Worm (Caenorhabditis elegans) whole organism, midembryonic: ENCODE measurements around the gene clc-19.

Source experiments
- T22C8.4 ChIP-seq: fragments of 200-800 bp; sonication (Bioruptor generic); IDR thresholded peaks from 2 replicates; pipeline ENCODE4 v1.3.6; 2022; ENCODE audit warnings: missing genetic modification characterization, missing compliant biosample characterization
- cog-1 ChIP-seq: sonication (generic microtip); optimal IDR thresholded peaks from 2 replicates; lab custom pipeline; 2016; ENCODE audit warnings: missing genetic modification characterization, missing compliant biosample characterization
- flt-1 ChIP-seq: fragments of 200-800 bp; sonication (Bioruptor generic); IDR thresholded peaks from 2 replicates; pipeline ENCODE4 v1.3.6; 2022; ENCODE audit warnings: missing genetic modification characterization, missing compliant biosample characterization
- klf-2 ChIP-seq: fragments of 200-800 bp; sonication (Bioruptor generic); conservative IDR thresholded peaks from 2 replicates; pipeline ENCODE4 v1.3.6; 2022; ENCODE audit warnings: missing genetic modification reagents, missing genetic modification characterization, missing compliant biosample characterization
- med-1 ChIP-seq: sonication (generic microtip); optimal IDR thresholded peaks from 2 replicates; lab custom pipeline; 2017; ENCODE audit warnings: missing genetic modification characterization, mild to moderate bottlenecking, missing compliant biosample characterization, antibody characterized with exemption, missing genetic modification reagents; ENCODE audit not compliant: insufficient read depth
- ref-1 ChIP-seq: fragments of 200-800 bp; sonication (Bioruptor generic); conservative IDR thresholded peaks from 2 replicates; pipeline ENCODE4 v1.3.6; 2022; ENCODE audit warnings: missing genetic modification reagents, missing genetic modification characterization, missing compliant biosample characterization
- tab-1 ChIP-seq: fragments of 200-800 bp; sonication (Bioruptor generic); IDR thresholded peaks from 2 replicates; pipeline ENCODE4 v1.3.6; 2022; ENCODE audit warnings: missing genetic modification characterization, missing compliant biosample characterization
- ztf-23 ChIP-seq: fragments of 200-800 bp; sonication (Bioruptor generic); IDR thresholded peaks from 2 replicates; pipeline ENCODE4 v1.3.6; 2022; ENCODE audit warnings: missing genetic modification reagents, missing genetic modification characterization, missing compliant biosample characterization
- ztf-29 ChIP-seq: fragments of 200-800 bp; sonication (Bioruptor generic); IDR thresholded peaks from 2 replicates; pipeline ENCODE4 v1.3.6; 2022; ENCODE audit warnings: missing genetic modification reagents, missing genetic modification characterization, missing compliant biosample characterization

The clc-19 gene

DNA sequence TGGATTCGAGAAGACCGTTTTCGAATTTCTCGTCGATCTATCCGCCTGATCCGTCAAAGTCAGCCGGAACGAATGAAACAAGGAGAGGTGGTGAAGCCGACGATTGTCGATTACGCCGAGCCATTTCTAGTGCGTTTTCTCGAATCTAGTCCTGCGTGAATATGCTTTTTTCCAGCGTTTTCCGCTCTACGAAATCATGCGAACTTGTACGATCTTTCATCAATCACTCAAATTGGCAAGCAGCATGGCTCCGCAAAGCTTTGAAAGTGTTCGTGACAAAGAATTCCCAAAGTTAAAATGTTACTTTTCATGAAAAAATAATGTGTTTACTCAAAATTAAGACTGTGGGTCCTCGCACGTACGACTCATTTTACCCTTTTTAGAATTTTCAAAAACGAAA lies 23.5 kb upstream of the clc-19 start:
- no peak for TF ChIP-seq tab-1 (GFP tag; lab: Robert Waterston, UW)
- no peak for TF ChIP-seq cog-1
- TF ChIP-seq med-1, result no peak
- no peak for TF ChIP-seq ztf-29
- no peak for TF ChIP-seq flt-1 (GFP tag; lab: Robert Waterston, UW)
- TF ChIP-seq klf-2 (GFP tag; lab: Robert Waterston, UW), result no peak
- TF ChIP-seq ref-1 (GFP tag; lab: Robert Waterston, UW), result no peak

DNA sequence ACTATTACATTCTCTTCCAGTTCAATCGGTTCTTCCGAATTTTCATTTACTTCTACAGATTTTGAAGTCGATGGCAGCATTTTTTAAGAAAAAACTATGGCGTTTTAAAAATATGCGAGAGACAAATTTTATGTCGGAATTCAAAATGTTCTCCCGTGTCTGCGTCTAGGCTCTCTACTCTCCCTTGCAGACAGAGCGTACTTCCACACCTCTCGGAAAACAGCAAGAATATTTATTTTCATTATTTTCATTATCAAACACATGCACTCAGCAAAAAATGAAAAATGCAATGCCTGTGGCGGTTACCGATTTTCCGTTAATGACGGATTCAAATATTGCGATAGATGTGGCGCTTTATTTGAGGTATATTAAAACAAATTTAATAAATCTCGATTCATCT lies 22.2 kb upstream of the clc-19 start, which contains the start of the genes ztf-18 and F23H11.2:
Gene ztf-18 (minus strand): TSS at position 188 of the 400 bp plus-strand sequence.
Gene F23H11.2 (plus strand): TSS at position 223 of the 400 bp plus-strand sequence.
- TF ChIP-seq T22C8.4 (GFP tag; lab: Robert Waterston, UW) (no peak), ztf-23 (GFP tag; lab: Robert Waterston, UW) (no peak), cog-1 (no peak), flt-1 (GFP tag; lab: Robert Waterston, UW) (no peak), med-1 (no peak), klf-2 (GFP tag; lab: Robert Waterston, UW) (no peak), tab-1 (GFP tag; lab: Robert Waterston, UW) (no peak), ref-1 (GFP tag; lab: Robert Waterston, UW) (no peak), ztf-29 (no peak)

DNA sequence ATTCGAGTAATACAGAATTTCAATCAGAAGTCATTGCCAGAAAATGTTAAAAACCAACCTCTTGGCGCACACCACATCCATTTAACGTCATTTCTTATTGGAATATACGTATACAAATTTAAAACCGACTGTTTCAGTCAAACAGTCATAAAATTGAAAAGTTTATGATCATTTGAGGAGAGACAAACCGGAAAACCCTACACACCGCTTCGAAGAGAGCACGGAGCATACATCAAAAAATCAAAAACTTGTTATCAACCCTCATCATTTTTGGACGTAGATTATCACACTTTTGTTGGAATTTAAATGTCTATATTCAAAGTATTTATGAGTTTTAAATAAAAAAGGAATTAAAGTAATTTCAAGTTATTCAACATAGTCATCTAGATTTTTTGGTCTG lies 17.6 kb upstream of the clc-19 start, which contains the start of gene T24C4.10:
Gene T24C4.10 (minus strand): TSS at position 230 of the 400 bp plus-strand sequence.
- TF ChIP-seq klf-2 (GFP tag; lab: Robert Waterston, UW), result no peak
- TF ChIP-seq T22C8.4 (GFP tag; lab: Robert Waterston, UW), result no peak
- no peak for TF ChIP-seq flt-1 (GFP tag; lab: Robert Waterston, UW)

DNA sequence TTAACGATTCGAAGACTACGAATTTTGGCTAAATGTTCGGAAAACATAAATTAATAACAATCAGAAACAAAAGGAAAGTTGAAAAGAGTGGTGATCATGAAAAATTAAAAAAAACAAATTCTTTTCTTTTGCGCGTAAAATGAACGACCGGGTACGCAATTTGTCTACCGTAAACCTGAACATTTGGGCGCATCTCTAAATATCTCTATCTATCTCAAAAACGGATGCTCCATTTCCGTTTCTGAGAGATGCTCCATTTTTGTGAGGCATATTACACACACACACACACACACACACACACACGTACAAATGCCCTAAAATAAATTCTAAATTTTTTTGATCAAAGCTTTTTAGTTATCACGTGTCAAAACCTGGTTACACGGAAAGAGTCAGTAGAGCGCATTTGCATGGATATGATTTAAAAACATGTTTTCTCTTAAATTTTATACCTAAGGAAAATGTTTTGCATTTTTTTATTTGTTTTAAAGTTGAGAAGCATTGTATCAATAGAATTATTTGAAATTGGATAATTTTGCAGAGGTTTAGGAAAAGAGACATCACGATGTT lies 15.7 kb upstream of the clc-19 start:
- no peak for TF ChIP-seq T22C8.4 (GFP tag; lab: Robert Waterston, UW)
- no peak for TF ChIP-seq ztf-23 (GFP tag; lab: Robert Waterston, UW)
- no peak for TF ChIP-seq med-1
- TF ChIP-seq tab-1 (GFP tag; lab: Robert Waterston, UW), result no peak
- TF ChIP-seq ztf-29, result no peak
- no peak for TF ChIP-seq cog-1
- no peak for TF ChIP-seq ref-1 (GFP tag; lab: Robert Waterston, UW)
- no peak for TF ChIP-seq klf-2 (GFP tag; lab: Robert Waterston, UW)
- no peak for TF ChIP-seq flt-1 (GFP tag; lab: Robert Waterston, UW)

DNA sequence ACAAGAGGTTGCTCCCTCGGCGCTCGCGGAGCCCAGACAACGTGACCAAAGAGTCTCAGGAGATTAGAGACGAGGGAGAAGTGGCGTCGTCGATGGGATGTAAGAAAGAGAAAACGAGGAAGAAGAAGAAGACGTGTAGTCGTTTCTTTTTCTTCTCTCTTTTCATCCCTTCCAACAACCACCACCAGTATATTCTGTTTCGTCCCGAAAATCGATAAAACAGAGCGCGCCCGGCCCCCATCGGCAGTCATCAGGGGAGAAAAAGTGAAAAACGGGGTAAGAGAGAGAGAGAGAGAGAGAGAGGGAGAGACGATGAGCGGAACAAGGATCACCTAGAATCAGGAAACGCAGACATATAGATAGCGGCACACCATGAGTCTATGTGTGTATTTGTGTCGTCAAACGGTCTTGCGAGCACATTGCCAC lies 14.5 kb upstream of the clc-19 start:
- TF ChIP-seq ref-1 (GFP tag; lab: Robert Waterston, UW) (no peak), flt-1 (GFP tag; lab: Robert Waterston, UW) (0 out of 2 replicates have a peak, but pooled peaks have one; percentile 34), cog-1 (peak; percentile 75), T22C8.4 (GFP tag; lab: Robert Waterston, UW) (peak; percentile 90)

DNA sequence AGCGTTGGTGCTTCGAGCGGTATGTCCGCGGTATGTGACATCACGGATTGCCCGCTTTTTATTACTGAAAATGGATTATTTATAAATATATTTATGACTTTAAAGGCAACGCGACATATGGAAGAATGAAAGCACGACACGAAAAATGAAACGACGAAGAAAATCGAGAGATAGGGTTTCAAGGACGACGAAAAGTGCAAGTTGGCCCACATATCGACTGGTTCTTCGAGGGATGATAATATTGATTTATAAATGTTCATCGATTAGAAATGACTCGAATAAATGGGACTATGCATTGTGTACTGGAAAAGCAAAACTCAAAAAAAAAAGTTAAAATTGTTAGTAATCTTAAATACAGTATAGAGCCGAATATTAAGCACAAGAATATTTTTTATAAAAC lies 13.4 kb upstream of the clc-19 start, which contains the start of gene zer-1:
Gene zer-1 (minus strand): TSS at position 68 of the 400 bp plus-strand sequence.
- no peak for TF ChIP-seq flt-1 (GFP tag; lab: Robert Waterston, UW)
- TF ChIP-seq cog-1, result no peak
- TF ChIP-seq ztf-23 (GFP tag; lab: Robert Waterston, UW), result no peak
- no peak for TF ChIP-seq ref-1 (GFP tag; lab: Robert Waterston, UW)
- no peak for TF ChIP-seq tab-1 (GFP tag; lab: Robert Waterston, UW)
- TF ChIP-seq klf-2 (GFP tag; lab: Robert Waterston, UW), result no peak
- TF ChIP-seq T22C8.4 (GFP tag; lab: Robert Waterston, UW), result no peak
- TF ChIP-seq ztf-29, result no peak
- no peak for TF ChIP-seq med-1

DNA sequence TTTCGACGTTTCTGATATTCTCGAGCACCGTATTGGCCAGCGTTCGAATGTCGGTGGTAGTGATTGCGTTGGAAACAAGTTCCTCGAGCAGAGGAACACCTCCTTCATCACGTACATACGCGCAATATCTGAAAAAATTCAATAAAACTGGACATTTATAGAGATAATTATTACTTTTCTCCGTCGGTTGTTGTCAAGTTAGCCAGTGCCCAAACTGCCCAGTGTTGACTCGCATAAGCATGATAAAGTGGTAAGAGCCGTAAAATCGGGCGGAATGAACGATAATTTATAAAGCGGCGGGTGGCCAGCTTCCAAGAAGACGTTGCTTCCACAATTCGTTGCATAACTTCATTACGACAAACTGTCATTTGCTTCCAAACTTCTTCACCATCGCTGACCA lies 10.2 kb upstream of the clc-19 start:
- TF ChIP-seq flt-1 (GFP tag; lab: Robert Waterston, UW) (no peak), klf-2 (GFP tag; lab: Robert Waterston, UW) (no peak), ref-1 (GFP tag; lab: Robert Waterston, UW) (no peak), ztf-29 (no peak), T22C8.4 (GFP tag; lab: Robert Waterston, UW) (no peak), ztf-23 (GFP tag; lab: Robert Waterston, UW) (no peak), cog-1 (no peak), tab-1 (GFP tag; lab: Robert Waterston, UW) (no peak), med-1 (no peak)

DNA sequence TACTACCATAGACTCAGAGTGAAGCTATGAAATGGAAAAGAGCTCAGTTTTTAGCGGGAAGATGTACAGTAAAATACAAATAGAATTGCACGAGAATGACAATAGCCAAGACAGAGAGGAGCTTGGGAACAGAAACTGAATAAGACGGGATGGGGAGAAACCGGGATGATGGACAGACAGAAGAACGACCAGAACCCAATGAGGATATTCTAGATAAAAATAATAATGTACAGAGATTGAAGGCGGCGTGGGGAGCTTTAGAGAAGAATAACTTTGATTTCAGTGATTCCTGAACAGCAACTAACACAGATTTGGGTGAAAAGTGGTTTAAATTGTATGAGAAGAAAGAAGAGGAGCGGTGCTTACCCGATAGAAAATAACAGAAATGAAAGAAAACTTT lies 8.1 kb upstream of the clc-19 start:
- no peak for TF ChIP-seq klf-2 (GFP tag; lab: Robert Waterston, UW)
- no peak for TF ChIP-seq ref-1 (GFP tag; lab: Robert Waterston, UW)
- TF ChIP-seq med-1, result no peak
- TF ChIP-seq flt-1 (GFP tag; lab: Robert Waterston, UW), result no peak
- no peak for TF ChIP-seq T22C8.4 (GFP tag; lab: Robert Waterston, UW)
- no peak for TF ChIP-seq cog-1
- no peak for TF ChIP-seq tab-1 (GFP tag; lab: Robert Waterston, UW)

DNA sequence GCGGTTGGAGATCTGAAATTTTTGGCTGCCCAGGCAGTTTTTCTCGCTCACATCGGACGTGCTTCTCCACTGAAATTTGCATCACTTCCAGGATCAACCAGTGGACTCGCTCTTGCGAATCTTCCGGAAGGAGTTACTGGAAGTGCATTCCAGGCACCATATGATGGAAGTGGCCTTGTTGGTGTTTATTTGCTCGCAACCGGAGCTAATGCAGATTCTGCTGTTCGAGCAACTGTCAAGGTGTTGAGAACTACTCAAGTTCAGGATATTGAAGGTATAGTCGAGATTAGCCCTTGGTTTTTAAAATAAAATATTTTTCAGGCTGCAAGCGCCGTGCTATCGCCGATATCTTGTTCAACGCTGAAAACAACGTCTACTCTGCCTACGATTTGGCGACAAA lies 7.5 kb upstream of the clc-19 start:
- TF ChIP-seq T22C8.4 (GFP tag; lab: Robert Waterston, UW), result no peak
- TF ChIP-seq ref-1 (GFP tag; lab: Robert Waterston, UW), result no peak
- no peak for TF ChIP-seq med-1
- no peak for TF ChIP-seq ztf-29
- no peak for TF ChIP-seq ztf-23 (GFP tag; lab: Robert Waterston, UW)
- no peak for TF ChIP-seq klf-2 (GFP tag; lab: Robert Waterston, UW)
- TF ChIP-seq tab-1 (GFP tag; lab: Robert Waterston, UW), result no peak

DNA sequence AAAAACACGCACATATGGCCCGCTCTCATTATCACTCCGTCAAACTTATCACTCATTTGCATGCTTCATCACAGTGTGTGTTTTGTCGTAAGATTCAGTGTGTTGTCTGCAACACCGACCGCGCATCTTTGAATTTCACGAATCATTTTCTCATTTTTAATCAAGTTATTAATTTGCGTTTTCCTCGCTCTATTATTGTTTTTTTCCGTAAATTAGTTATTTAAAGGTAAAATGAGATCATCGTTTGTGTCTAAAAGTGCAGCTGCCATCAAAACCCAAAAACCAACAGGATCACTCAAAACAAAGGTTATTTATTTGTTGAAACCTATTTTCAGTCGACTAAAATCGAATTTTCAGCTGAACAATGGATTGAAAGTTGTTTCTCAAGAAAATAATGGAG lies 6.3 kb upstream of the clc-19 start, which contains the start of the genes T24C4.5 and ucr-2.3:
Gene T24C4.5 (minus strand): TSS at position 101 of the 400 bp plus-strand sequence.
Gene ucr-2.3 (plus strand): TSS at position 227 of the 400 bp plus-strand sequence.
- TF ChIP-seq med-1 (no peak), ref-1 (GFP tag; lab: Robert Waterston, UW) (no peak), T22C8.4 (GFP tag; lab: Robert Waterston, UW) (no peak), ztf-23 (GFP tag; lab: Robert Waterston, UW) (no peak), flt-1 (GFP tag; lab: Robert Waterston, UW) (no peak), tab-1 (GFP tag; lab: Robert Waterston, UW) (no peak), cog-1 (no peak), klf-2 (GFP tag; lab: Robert Waterston, UW) (no peak), ztf-29 (no peak)
